Fruit fly (Drosophila melanogaster) whole organism, adult: ENCODE results near the gene Kmn2.

Source experiments
- CG11617 ChIP-seq: fragments of 200-800 bp; sonication (Bioruptor generic); optimal IDR thresholded peaks from 2 replicates; lab custom pipeline; 2017; ENCODE audit warnings: mild to moderate bottlenecking, missing biosample characterization, missing genetic modification reagents, missing genetic modification characterization
- CG12768 ChIP-seq: fragments of 200-800 bp; sonication (Bioruptor generic); optimal IDR thresholded peaks from 2 replicates; lab custom pipeline; 2017; ENCODE audit warnings: missing biosample characterization, missing genetic modification characterization, mild to moderate bottlenecking, moderate library complexity, missing genetic modification reagents
- CG14711 ChIP-seq: fragments of 200-800 bp; sonication (Bioruptor generic); optimal IDR thresholded peaks from 2 replicates; lab custom pipeline; 2018; ENCODE audit warnings: missing biosample characterization, mild to moderate bottlenecking, missing genetic modification characterization, moderate library complexity
- CG1620 ChIP-seq: fragments of 200-800 bp; sonication (Bioruptor generic); optimal IDR thresholded peaks from 2 replicates; lab custom pipeline; 2016; ENCODE audit warnings: missing biosample characterization, missing genetic modification characterization
- CG33017 ChIP-seq: fragments of 200-800 bp; sonication (Bioruptor generic); optimal IDR thresholded peaks from 2 replicates; lab custom pipeline; 2018; ENCODE audit warnings: missing biosample characterization, mild to moderate bottlenecking, missing genetic modification characterization, moderate library complexity
- CG5204 ChIP-seq: fragments of 200-800 bp; sonication (Bioruptor generic); optimal IDR thresholded peaks from 2 replicates; lab custom pipeline; 2016; ENCODE audit warnings: missing biosample characterization, missing genetic modification characterization
- CG7045 ChIP-seq: fragments of 200-800 bp; sonication (Bioruptor generic); optimal IDR thresholded peaks from 2 replicates; lab custom pipeline; 2017; ENCODE audit warnings: missing biosample characterization, mild to moderate bottlenecking, missing genetic modification characterization
- CG7101 ChIP-seq: fragments of 200-800 bp; sonication (Bioruptor generic); optimal IDR thresholded peaks from 2 replicates; lab custom pipeline; 2018; ENCODE audit warnings: missing biosample characterization, mild to moderate bottlenecking, missing genetic modification characterization, moderate library complexity
- Clk ChIP-seq: fragments of 200-800 bp; sonication (Bioruptor generic); optimal IDR thresholded peaks from 2 replicates; lab custom pipeline; 2017; ENCODE audit warnings: missing biosample characterization, missing genetic modification characterization
- Crg-1 ChIP-seq: fragments of 200-800 bp; sonication (Bioruptor generic); optimal IDR thresholded peaks from 2 replicates; lab custom pipeline; 2016; ENCODE audit warnings: missing biosample characterization, missing genetic modification characterization
- Hr96 ChIP-seq: fragments of 200-800 bp; sonication (Bioruptor generic); optimal IDR thresholded peaks from 2 replicates; lab custom pipeline; 2016; ENCODE audit warnings: missing biosample characterization, missing genetic modification characterization
- Mnt ChIP-seq: fragments of 200-800 bp; sonication (Bioruptor generic); optimal IDR thresholded peaks from 2 replicates; lab custom pipeline; 2016; ENCODE audit warnings: missing biosample characterization, mild to moderate bottlenecking, missing genetic modification characterization
- bab1 ChIP-seq: fragments of 200-800 bp; sonication (Bioruptor generic); optimal IDR thresholded peaks from 3 replicates; lab custom pipeline; 2019; ENCODE audit warnings: missing biosample characterization, mild to moderate bottlenecking, missing genetic modification characterization, moderate library complexity
- cic ChIP-seq: fragments of 200-800 bp; sonication (Bioruptor generic); optimal IDR thresholded peaks from 2 replicates; lab custom pipeline; 2017; ENCODE audit warnings: missing biosample characterization, mild to moderate bottlenecking, missing genetic modification characterization, moderate library complexity
- cnc ChIP-seq, 2 experiments: fragments of >200 bp; optimal IDR thresholded peaks; 2 replicates each; lab custom pipeline; 2017
- kay ChIP-seq: fragments of 200-800 bp; sonication (Bioruptor generic); peaks from one replicate; lab custom pipeline; 2016; ENCODE audit warnings: missing biosample characterization, missing genetic modification characterization, borderline replicate concordance
- ovo ChIP-seq: fragments of 200-800 bp; sonication (Bioruptor generic); optimal IDR thresholded peaks from 2 replicates; lab custom pipeline; 2016; ENCODE audit warnings: missing biosample characterization, missing genetic modification characterization
- pad ChIP-seq: fragments of 200-800 bp; sonication (Bioruptor generic); optimal IDR thresholded peaks from 3 replicates; lab custom pipeline; 2017; ENCODE audit warnings: missing biosample characterization, missing genetic modification characterization, mild to moderate bottlenecking, moderate library complexity, missing genetic modification reagents
- tj ChIP-seq: fragments of 200-800 bp; sonication (Bioruptor generic); optimal IDR thresholded peaks from 3 replicates; lab custom pipeline; 2017; ENCODE audit warnings: missing biosample characterization, mild to moderate bottlenecking, missing genetic modification characterization, moderate library complexity
- toe ChIP-seq: fragments of 200-800 bp; sonication (Bioruptor generic); optimal IDR thresholded peaks from 2 replicates; lab custom pipeline; 2016; ENCODE audit warnings: missing biosample characterization, missing genetic modification characterization

Kmn2 gene

DNA sequence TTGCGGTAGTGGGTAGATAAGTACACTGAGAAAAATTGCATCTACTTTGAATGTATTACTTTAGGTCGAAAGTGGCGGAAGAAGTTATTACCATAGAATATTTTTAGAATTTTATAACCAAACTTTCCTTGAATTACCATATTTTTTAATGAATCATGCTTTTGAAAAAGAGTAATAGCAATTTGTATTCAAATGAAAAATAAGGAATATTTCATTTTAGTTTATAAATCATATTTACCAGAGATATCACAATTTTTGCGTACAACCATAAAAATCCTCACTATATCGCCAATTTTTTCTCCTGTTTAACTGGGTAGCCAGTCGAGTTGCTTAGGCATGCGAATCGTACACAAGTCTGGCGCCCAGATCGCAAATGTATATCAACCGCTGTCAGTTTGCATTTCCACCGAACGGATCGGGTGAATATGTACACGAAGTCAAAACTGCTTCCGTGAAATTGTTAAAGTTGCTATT is 31.4 kb downstream of the Kmn2 start:
- TF ChIP-seq CG1620 (GFP tag; lab: Kevin White, UChicago) (no peak), tj (GFP tag; lab: Kevin White, UChicago) (peak; percentile 4), CG5204 (GFP tag; lab: Kevin White, UChicago) (no peak)

DNA sequence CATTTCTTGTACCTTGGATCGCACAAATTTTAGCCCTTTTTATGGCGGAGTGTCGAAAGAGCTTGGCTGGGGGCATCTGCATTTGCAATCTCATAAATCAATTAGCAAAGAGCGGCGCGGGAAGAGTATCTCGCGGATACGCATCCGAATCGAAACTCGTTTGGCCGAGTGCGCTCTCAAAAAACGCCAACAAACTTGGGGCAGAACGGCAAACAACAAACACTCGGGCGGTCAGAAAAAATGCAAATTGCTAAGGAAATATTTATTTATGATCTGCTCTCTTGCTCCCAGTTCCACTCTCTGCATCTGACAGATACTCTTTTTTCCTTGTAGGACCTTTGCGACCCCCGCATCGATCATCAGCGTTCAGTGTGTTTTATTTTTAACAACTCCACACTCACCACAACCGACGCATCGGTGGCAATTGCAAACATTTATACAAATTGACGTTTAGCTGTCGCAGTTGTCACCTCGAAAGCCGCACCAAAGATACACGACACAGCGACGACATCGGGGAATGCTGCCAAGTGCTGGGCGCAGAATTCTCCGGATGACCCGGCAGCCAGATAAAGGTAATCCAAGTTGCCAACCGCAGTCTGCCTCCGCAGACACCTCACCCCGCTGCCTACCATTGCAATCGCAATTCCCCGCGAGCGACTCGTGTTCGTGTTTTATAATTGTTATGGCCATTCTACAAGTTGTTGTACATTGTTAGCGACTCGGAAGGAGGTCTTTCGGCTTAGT is 32.0 kb downstream of the Kmn2 start:
- TF ChIP-seq CG7045 (GFP tag; lab: Kevin White, UChicago), result no peak

DNA sequence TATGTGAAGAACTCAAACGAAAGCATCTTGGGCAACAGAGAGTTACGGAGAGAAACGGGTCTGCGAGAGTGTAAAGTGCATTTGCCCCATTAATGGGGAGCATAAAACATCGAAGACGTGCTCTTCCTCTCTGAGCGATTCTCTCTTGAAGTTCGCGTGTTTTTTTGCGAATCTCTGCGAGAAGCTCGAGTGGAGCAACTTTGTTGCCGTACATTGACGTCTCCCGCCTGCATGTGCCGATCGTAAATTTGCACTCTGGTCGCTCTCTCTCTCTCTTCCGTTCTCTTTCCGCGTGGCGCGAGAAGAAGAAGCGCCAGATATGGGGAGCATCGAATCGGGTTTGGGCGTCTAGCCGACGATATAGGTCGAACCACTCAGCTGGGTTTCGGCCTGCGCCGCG is 33.3 kb downstream of the Kmn2 start:
- no peak for TF ChIP-seq Clk (GFP tag; lab: Kevin White, UChicago)
- peak; percentile 71 for TF ChIP-seq Mnt

DNA sequence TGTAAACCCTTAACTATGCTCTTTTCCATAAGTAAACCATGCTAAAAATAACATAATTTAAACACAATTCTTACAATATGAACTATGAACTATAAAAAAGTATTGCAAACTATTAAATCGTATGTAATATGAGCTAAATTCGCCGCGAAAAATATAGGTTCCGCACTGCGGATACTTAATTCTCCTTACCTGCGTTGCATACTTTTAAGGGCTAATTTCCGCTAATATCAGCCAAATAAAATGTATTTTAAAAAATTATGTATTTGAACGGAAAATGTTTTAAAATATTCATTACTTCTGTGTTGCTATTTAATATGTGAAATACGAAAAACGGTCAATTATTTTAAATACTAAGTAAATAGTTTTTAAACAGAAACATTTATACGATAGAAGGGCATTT is 33.8 kb downstream of the Kmn2 start, which contains the start of gene dsx:
dsx (minus strand) TSS at position 62 of the 400 bp plus-strand sequence.
- TF ChIP-seq CG7045 (GFP tag; lab: Kevin White, UChicago) (peak; percentile 11), pad (no peak), CG7101 (no peak), ovo (GFP tag; lab: Kevin White, UChicago) (no peak), CG5204 (GFP tag; lab: Kevin White, UChicago) (no peak), Mnt (no peak)

DNA sequence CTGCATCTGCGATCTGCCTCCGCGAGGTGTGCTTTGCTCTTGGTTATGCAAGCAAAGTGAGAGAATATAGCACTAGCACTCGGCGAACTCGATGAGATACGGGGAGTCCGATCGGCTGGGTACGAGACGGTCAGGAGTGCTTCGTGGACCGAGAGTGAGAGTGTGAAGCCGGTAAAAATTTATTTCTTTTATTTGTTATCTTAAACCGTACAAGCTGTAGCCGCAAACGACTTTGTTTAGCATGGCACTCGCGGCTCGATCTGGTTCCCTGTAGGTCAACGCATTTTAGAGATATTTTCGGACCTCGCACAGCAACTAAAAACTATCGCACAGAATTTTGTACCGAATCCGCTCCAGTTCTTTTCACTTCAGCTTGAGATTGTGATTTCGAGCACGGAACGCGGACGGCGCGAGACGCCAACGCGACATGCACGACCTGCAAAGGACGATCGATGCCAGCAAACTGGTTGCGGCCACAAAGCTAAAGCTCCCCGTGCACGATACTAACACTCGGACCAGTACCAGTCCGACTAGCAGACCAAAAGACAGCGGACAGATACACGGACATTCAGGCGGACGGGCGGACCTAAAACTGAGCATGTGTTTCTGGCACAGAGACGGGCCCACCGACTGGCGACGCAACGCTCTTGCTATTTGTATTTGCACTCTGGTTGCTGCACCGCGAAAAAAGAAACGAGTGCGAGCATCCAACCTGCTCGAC is 34.4 kb downstream of the Kmn2 start:
- no peak for TF ChIP-seq kay
- no peak for TF ChIP-seq toe (GFP tag; lab: Kevin White, UChicago)
- peak; percentile 11 for TF ChIP-seq Hr96 (GFP tag; lab: Kevin White, UChicago)
- TF ChIP-seq CG14711, result no peak
- no peak for TF ChIP-seq CG7101

DNA sequence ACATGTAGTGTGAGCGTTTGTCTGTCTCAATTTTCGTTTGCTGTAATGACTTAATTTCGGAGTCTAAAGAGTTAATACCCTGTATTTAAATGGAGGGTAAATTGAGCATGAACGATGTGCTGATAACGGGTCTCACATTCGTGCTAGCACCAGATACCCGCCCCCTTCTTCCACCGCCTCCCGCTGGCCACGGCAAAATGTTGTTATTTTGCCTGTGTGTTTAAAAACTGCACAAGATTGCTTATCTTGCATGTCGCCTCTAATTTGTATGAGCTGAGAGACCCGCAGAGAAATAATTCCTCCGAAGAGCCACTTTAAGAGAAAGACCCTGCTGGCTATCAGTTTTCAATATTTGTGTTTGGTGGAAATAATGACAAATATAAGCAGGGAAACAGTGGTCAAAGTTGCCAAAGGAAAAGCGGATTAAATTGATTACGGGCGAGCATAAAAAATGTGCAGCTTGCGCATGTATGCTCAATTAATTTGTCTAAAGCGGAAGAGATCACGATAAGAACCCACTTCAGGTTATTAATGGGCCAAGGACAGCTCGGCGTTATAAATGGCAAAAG is 36.3 kb downstream of the Kmn2 start:
- peak; percentile 77 for TF ChIP-seq cic (GFP tag; lab: Kevin White, UChicago)
- peak; percentile 70 for TF ChIP-seq Mnt
- TF ChIP-seq tj (GFP tag; lab: Kevin White, UChicago), result peak; percentile 84
- TF ChIP-seq Crg-1 (GFP tag; lab: Kevin White, UChicago), result peak; percentile 19
- TF ChIP-seq CG33017, result peak; percentile 16
- TF ChIP-seq cnc (optimal IDR thresholded peaks at IDR 0.05; lab: Kevin White, UChicago), result no peak

DNA sequence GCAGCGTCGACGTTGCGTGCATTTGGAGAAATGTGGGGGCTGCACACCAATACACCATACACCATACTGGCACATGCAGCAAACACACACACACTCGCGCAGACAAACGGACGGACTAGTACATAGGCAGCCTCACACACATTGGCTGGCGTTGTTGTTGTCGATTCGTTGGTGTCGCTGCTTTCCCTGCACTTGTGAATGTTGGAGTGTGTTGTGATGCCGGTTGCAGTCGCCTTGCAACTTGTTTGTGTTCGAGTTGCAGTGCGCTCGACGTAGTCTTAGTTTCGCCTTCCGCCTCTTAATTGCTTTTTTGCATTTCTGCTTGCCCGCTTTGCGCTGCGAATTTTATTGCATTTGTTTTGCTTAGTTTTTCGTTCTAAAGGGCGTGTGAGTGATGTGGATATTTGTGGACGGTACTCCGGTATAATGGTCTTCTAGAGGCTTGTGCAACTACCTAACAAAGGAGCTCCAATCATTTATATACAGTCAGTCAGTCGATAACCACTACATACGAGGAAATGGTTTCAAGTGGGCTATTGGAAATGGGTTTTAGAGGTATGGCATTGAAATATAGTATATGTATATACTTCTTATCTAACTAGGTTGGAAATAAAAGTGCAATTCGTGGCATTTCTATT is 37.5 kb downstream of the Kmn2 start:
- TF ChIP-seq CG7045 (GFP tag; lab: Kevin White, UChicago) (no peak), CG14711 (no peak), bab1 (GFP tag; lab: Kevin White, UChicago) (peak; percentile 15), Mnt (peak; percentile 66), tj (GFP tag; lab: Kevin White, UChicago) (peak; percentile 5), CG12768 (GFP tag; lab: Kevin White, UChicago) (no peak), Clk (GFP tag; lab: Kevin White, UChicago) (no peak), toe (GFP tag; lab: Kevin White, UChicago) (no peak), kay (peak; percentile 79), cic (GFP tag; lab: Kevin White, UChicago) (peak; percentile 40)

DNA sequence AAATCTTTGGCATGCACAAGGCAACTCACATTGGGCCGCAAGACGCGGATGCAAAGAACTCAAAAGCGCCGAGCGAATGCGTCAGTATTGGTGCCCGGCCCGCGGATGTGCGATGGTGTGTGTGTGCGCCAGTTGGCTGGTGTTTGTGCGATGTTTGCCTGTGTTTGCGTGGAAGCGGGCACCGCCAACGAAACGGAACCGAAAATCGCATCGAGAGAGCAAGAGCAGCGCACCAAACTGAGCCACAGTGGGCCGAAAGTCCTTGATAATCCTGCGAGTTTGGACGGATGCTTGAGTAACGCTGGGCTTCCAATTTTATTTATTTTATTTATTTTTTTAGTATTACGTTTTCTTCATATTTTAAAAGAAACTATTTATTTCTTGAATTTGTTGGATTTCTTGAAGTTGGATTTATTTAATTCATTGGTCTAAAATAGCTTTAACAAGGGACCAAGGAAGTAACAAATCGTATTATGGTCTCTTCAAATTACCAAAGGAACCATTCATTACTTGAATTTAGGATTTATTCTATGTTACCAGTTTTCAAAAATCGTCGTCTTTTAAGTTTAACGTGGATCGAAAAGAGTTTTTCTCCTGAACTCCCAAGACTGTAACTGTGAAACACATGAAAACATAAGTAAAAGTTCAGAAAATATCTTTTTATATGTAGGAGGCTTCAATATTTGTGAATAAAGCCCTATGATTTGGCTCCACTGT is 38.2 kb downstream of the Kmn2 start:
- peak; percentile 34 for TF ChIP-seq CG12768 (GFP tag; lab: Kevin White, UChicago)
- no peak for TF ChIP-seq CG1620 (GFP tag; lab: Kevin White, UChicago)
- no peak for TF ChIP-seq CG14711
- no peak for TF ChIP-seq cic (GFP tag; lab: Kevin White, UChicago)
- TF ChIP-seq CG7045 (GFP tag; lab: Kevin White, UChicago), result peak; percentile 43
- TF ChIP-seq CG33017, result no peak
- no peak for TF ChIP-seq kay
- TF ChIP-seq tj (GFP tag; lab: Kevin White, UChicago), result peak; percentile 3
- TF ChIP-seq CG11617 (GFP tag; lab: Kevin White, UChicago), result peak; percentile 75
- peak; percentile 2 for TF ChIP-seq Hr96 (GFP tag; lab: Kevin White, UChicago)
- TF ChIP-seq CG7101, result no peak
- no peak for TF ChIP-seq cnc (optimal IDR thresholded peaks at IDR 0.05; lab: Kevin White, UChicago)
- peak; percentile 16 for TF ChIP-seq toe (GFP tag; lab: Kevin White, UChicago)
- no peak for TF ChIP-seq ovo (GFP tag; lab: Kevin White, UChicago)
- no peak for TF ChIP-seq Crg-1 (GFP tag; lab: Kevin White, UChicago)
- TF ChIP-seq CG5204 (GFP tag; lab: Kevin White, UChicago), result peak; percentile 56
- no peak for TF ChIP-seq bab1 (GFP tag; lab: Kevin White, UChicago)
- peak; percentile 13 for TF ChIP-seq pad
- peak; percentile 69 for TF ChIP-seq Mnt
- no peak for TF ChIP-seq Clk (GFP tag; lab: Kevin White, UChicago)
